Fruit fly (Drosophila melanogaster) whole organism, pupa: ENCODE results near the gene CG42542.

Source experiments
- CG14655 ChIP-seq: fragments of 200-800 bp; sonication (Bioruptor generic); optimal IDR thresholded peaks from 3 replicates; lab custom pipeline; 2017; ENCODE audit warnings: mild to moderate bottlenecking, missing biosample characterization, missing genetic modification reagents, missing genetic modification characterization
- CG15710 ChIP-seq: fragments of 200-800 bp; sonication (Bioruptor generic); optimal IDR thresholded peaks from 2 replicates; lab custom pipeline; 2018; ENCODE audit warnings: missing biosample characterization, mild to moderate bottlenecking, missing genetic modification characterization, moderate library complexity
- CG4496 ChIP-seq: fragments of 200-800 bp; sonication (Bioruptor generic); IDR thresholded peaks from 3 replicates; pipeline ENCODE4 v1.3.6; 2022; ENCODE audit warnings: missing biosample characterization, missing genetic modification characterization
- CG8159 ChIP-seq: fragments of 200-800 bp; sonication (Bioruptor generic); optimal IDR thresholded peaks from 3 replicates; lab custom pipeline; 2018; ENCODE audit warnings: missing biosample characterization, mild to moderate bottlenecking, missing genetic modification characterization, moderate library complexity
- CG8301 ChIP-seq: fragments of 200-800 bp; sonication (Bioruptor generic); optimal IDR thresholded peaks from 2 replicates; lab custom pipeline; 2018; ENCODE audit warnings: missing biosample characterization, mild to moderate bottlenecking, missing genetic modification characterization
- CG9948 ChIP-seq: fragments of 200-800 bp; sonication (Bioruptor generic); optimal IDR thresholded peaks from 2 replicates; lab custom pipeline; 2018; ENCODE audit warnings: missing biosample characterization, mild to moderate bottlenecking, missing genetic modification characterization, moderate library complexity
- EcR ChIP-seq: fragments of 200-800 bp; sonication (Bioruptor generic); optimal IDR thresholded peaks from 3 replicates; lab custom pipeline; 2019; ENCODE audit warnings: missing biosample characterization, missing genetic modification characterization, mild to moderate bottlenecking, moderate library complexity, missing genetic modification reagents
- Pif1B ChIP-seq: fragments of 200-800 bp; sonication (Bioruptor generic); optimal IDR thresholded peaks from 3 replicates; lab custom pipeline; 2016; ENCODE audit warnings: missing biosample characterization, missing genetic modification characterization
- Snoo ChIP-seq: fragments of 200-800 bp; sonication (Bioruptor generic); optimal IDR thresholded peaks from 3 replicates; lab custom pipeline; 2017; ENCODE audit warnings: missing biosample characterization, mild to moderate bottlenecking, missing genetic modification characterization, inconsistent platforms
- fd96Ca ChIP-seq: fragments of 200-800 bp; sonication (Bioruptor generic); IDR thresholded peaks from 3 replicates; pipeline ENCODE4 v1.3.6; 2022; ENCODE audit warnings: missing biosample characterization, missing genetic modification characterization
- rn ChIP-seq: fragments of 200-800 bp; sonication (Bioruptor generic); IDR thresholded peaks from 2 replicates; pipeline ENCODE4 v1.3.6; 2022; ENCODE audit warnings: missing biosample characterization, missing genetic modification characterization

dm6 chr3R:15250454-15250853 lies 54.1 kb downstream of the CG42542 start:
- TF ChIP-seq EcR (no peak), CG14655 (GFP tag; lab: Kevin White, UChicago) (no peak), CG4496 (peak; percentile 72; the same call in 2 of the 3 replicates), CG8301 (tag; lab: Kevin White, UChicago) (no peak), rn (peak; percentile 56), CG8159 (tag; lab: Kevin White, UChicago) (peak; percentile 62), CG15710 (tag; lab: Kevin White, UChicago) (peak; percentile 74), fd96Ca (GFP tag; lab: Robert Waterston, UW) (peak; percentile 67), Snoo (no peak), Pif1B (no peak), CG9948 (tag; lab: Kevin White, UChicago) (no peak)
